Worm (Caenorhabditis elegans) whole organism, young adult: Measurements from ENCODE around the gene Y6E2A.5.
"Not testable (repeated sequence)": the region's sequence is repeated elsewhere in the genome, so short reads cannot be mapped to it uniquely, and the experiment has no call there.

Experiments used
- D2030.7 ChIP-seq: fragments of 200-800 bp; sonication (Bioruptor generic); IDR thresholded peaks from 2 replicates; pipeline ENCODE4 v1.3.6; 2022; ENCODE audit warnings: missing genetic modification reagents, missing genetic modification characterization, missing compliant biosample characterization
- F22D6.2 ChIP-seq: sonication (generic microtip); optimal IDR thresholded peaks from 2 replicates; lab custom pipeline; 2016; ENCODE audit warnings: mild to moderate bottlenecking, missing genetic modification characterization, missing compliant biosample characterization
- F23B12.7 ChIP-seq: sonication (generic microtip); optimal IDR thresholded peaks from 2 replicates; lab custom pipeline; 2017; ENCODE audit warnings: missing genetic modification characterization, mild to moderate bottlenecking, missing compliant biosample characterization, antibody characterized with exemption, moderate library complexity; ENCODE audit not compliant: insufficient read depth
- F33H1.4 ChIP-seq: fragments of 200-800 bp; sonication (Bioruptor generic); IDR thresholded peaks from 2 replicates; pipeline ENCODE4 v1.3.6; 2022; ENCODE audit warnings: missing genetic modification reagents, missing genetic modification characterization, missing compliant biosample characterization
- F37B4.10 ChIP-seq: fragments of 200-800 bp; sonication (Bioruptor generic); IDR thresholded peaks from 2 replicates; pipeline ENCODE4 v1.3.6; 2022; ENCODE audit warnings: missing genetic modification characterization, missing compliant biosample characterization
- F57C9.4 ChIP-seq: sonication (generic microtip); optimal IDR thresholded peaks from 2 replicates; lab custom pipeline; 2017; ENCODE audit warnings: mild to moderate bottlenecking, missing genetic modification characterization, missing compliant biosample characterization
- Y53F4B.3 ChIP-seq: fragments of 200-800 bp; sonication (Bioruptor generic); IDR thresholded peaks from 2 replicates; pipeline ENCODE4 v1.3.6; 2022; ENCODE audit warnings: missing genetic modification reagents, missing genetic modification characterization, missing compliant biosample characterization
- Y67H2A.10 ChIP-seq: fragments of 200-800 bp; sonication (Bioruptor generic); conservative IDR thresholded peaks from 2 replicates; pipeline ENCODE4 v1.3.6; 2022; ENCODE audit warnings: missing genetic modification reagents, missing genetic modification characterization, missing compliant biosample characterization
- attf-6 ChIP-seq: fragments of 200-800 bp; sonication (Bioruptor generic); IDR thresholded peaks from 2 replicates; pipeline ENCODE4 v1.3.6; 2022; ENCODE audit warnings: missing genetic modification reagents, missing genetic modification characterization, missing compliant biosample characterization
- bed-1 ChIP-seq: fragments of 200-800 bp; sonication (Bioruptor generic); IDR thresholded peaks from 2 replicates; pipeline ENCODE4 v1.3.6; 2022; ENCODE audit warnings: missing genetic modification reagents, missing genetic modification characterization, missing compliant biosample characterization
- ccch-3 ChIP-seq: fragments of 200-800 bp; sonication (Bioruptor generic); optimal IDR thresholded peaks from 2 replicates; lab custom pipeline; 2018; ENCODE audit warnings: mild to moderate bottlenecking, missing genetic modification characterization, missing compliant biosample characterization
- cebp-1 ChIP-seq, 2 experiments: fragments of 200-800 bp in 1 of 2; sonication (Bioruptor generic) in 1 of 2; sonication (generic microtip) in 1 of 2; IDR thresholded peaks in 1 of 2; optimal IDR thresholded peaks in 1 of 2; 2 replicates each; pipeline versions ENCODE4 v1.3.6 to Lab custom; 2017 to 2022; ENCODE audit warnings: missing compliant biosample characterization in 2 of 2, missing genetic modification characterization in 2 of 2, mild to moderate bottlenecking in 1 of 2, missing genetic modification reagents in 1 of 2, moderate library complexity in 1 of 2
- chd-7 ChIP-seq: sonication (generic microtip); optimal IDR thresholded peaks from 2 replicates; lab custom pipeline; 2016; ENCODE audit warnings: mild to moderate bottlenecking, missing genetic modification characterization, moderate library complexity, missing compliant biosample characterization
- dpl-1 ChIP-seq: fragments of 150-350 bp; optimal IDR thresholded peaks from 2 replicates; lab custom pipeline; 2014; ENCODE audit warnings: missing biosample characterization, missing genetic modification reagents, missing genetic modification characterization
- egl-44 ChIP-seq: fragments of 200-800 bp; sonication (Bioruptor generic); IDR thresholded peaks from 2 replicates; pipeline ENCODE4 v1.3.6; 2022; ENCODE audit warnings: missing genetic modification reagents, missing genetic modification characterization, missing compliant biosample characterization
- egrh-3 ChIP-seq: fragments of 200-800 bp; sonication (Bioruptor generic); IDR thresholded peaks from 2 replicates; pipeline ENCODE4 v1.3.6; 2022; ENCODE audit warnings: missing genetic modification reagents, missing genetic modification characterization, missing compliant biosample characterization
- ets-4 ChIP-seq: fragments of 200-800 bp; sonication (Bioruptor generic); optimal IDR thresholded peaks from 2 replicates; lab custom pipeline; 2018; ENCODE audit warnings: mild to moderate bottlenecking, missing genetic modification characterization, missing compliant biosample characterization
- hmg-1.2 ChIP-seq: fragments of 200-800 bp; sonication (Bioruptor generic); IDR thresholded peaks from 2 replicates; pipeline ENCODE4 v1.3.6; 2022; ENCODE audit warnings: missing genetic modification reagents, missing genetic modification characterization, missing compliant biosample characterization
- let-526 ChIP-seq: fragments of 200-800 bp; sonication (Bioruptor generic); IDR thresholded peaks from 2 replicates; pipeline ENCODE4 v1.3.6; 2022; ENCODE audit warnings: missing genetic modification reagents, missing genetic modification characterization, missing compliant biosample characterization
- lin-54 ChIP-seq: fragments of 200-800 bp; sonication (Bioruptor generic); optimal IDR thresholded peaks from 2 replicates; lab custom pipeline; 2018; ENCODE audit warnings: mild to moderate bottlenecking, missing genetic modification characterization, missing compliant biosample characterization
- lsy-27 ChIP-seq: sonication (generic microtip); optimal IDR thresholded peaks from 2 replicates; lab custom pipeline; 2017; ENCODE audit warnings: missing genetic modification characterization, mild to moderate bottlenecking, missing compliant biosample characterization, antibody characterized with exemption, missing genotype, borderline replicate concordance; ENCODE audit not compliant: insufficient read depth
- madf-3 ChIP-seq: fragments of 200-800 bp; sonication (Bioruptor generic); IDR thresholded peaks from 2 replicates; pipeline ENCODE4 v1.3.6; 2022; ENCODE audit warnings: missing genetic modification reagents, missing genetic modification characterization, missing compliant biosample characterization
- madf-6 ChIP-seq: fragments of 200-800 bp; sonication (Bioruptor generic); IDR thresholded peaks from 2 replicates; pipeline ENCODE4 v1.3.6; 2022; ENCODE audit warnings: missing genetic modification reagents, missing genetic modification characterization, missing compliant biosample characterization
- nfyb-1 ChIP-seq: fragments of 200-800 bp; sonication (Bioruptor generic); IDR thresholded peaks from 2 replicates; pipeline ENCODE4 v1.3.6; 2022; ENCODE audit warnings: missing genetic modification reagents, missing genetic modification characterization, missing compliant biosample characterization
- nhr-90 ChIP-seq: sonication (generic microtip); optimal IDR thresholded peaks from 2 replicates; lab custom pipeline; 2016; ENCODE audit warnings: missing genotype, mild to moderate bottlenecking, missing genetic modification characterization, missing compliant biosample characterization
- repo-1 ChIP-seq: sonication (generic microtip); optimal IDR thresholded peaks from 2 replicates; lab custom pipeline; 2017; ENCODE audit warnings: mild to moderate bottlenecking, missing genetic modification characterization, missing compliant biosample characterization
- rpc-1 ChIP-seq, 2 experiments: fragments of 150-350 bp in 1 of 2; sonication (generic microtip) in 1 of 2; optimal IDR thresholded peaks; 2 replicates each; lab custom pipeline; 2014 to 2018; ENCODE audit warnings: missing biosample characterization in 1 of 2, missing genetic modification characterization in 1 of 2, missing genetic modification reagents in 1 of 2, missing genotype in 1 of 2
- sptf-2 ChIP-seq: fragments of 200-800 bp; sonication (Bioruptor generic); optimal IDR thresholded peaks from 2 replicates; lab custom pipeline; 2018; ENCODE audit warnings: mild to moderate bottlenecking, missing genetic modification characterization, missing compliant biosample characterization
- tbx-9 ChIP-seq: sonication (generic microtip); optimal IDR thresholded peaks from 2 replicates; lab custom pipeline; 2016; ENCODE audit warnings: borderline replicate concordance, missing genetic modification characterization, inconsistent platforms, missing compliant biosample characterization
- unc-62 ChIP-seq: fragments of 150-350 bp; optimal IDR thresholded peaks from 2 replicates; lab custom pipeline; 2014; ENCODE audit warnings: missing biosample characterization, missing genetic modification reagents, missing genetic modification characterization
- zfh-2 ChIP-seq: fragments of 200-800 bp; sonication (Bioruptor generic); conservative IDR thresholded peaks from 2 replicates; pipeline ENCODE4 v1.3.6; 2022; ENCODE audit warnings: missing genetic modification reagents, missing genetic modification characterization, missing compliant biosample characterization
- ztf-18 ChIP-seq: sonication (generic microtip); optimal IDR thresholded peaks from 2 replicates; lab custom pipeline; 2016; ENCODE audit warnings: missing genotype, mild to moderate bottlenecking, missing genetic modification characterization, missing compliant biosample characterization
- ztf-26 ChIP-seq: sonication (generic microtip); optimal IDR thresholded peaks from 2 replicates; lab custom pipeline; 2017; ENCODE audit warnings: missing genetic modification characterization, missing compliant biosample characterization

The Y6E2A.5 gene

DNA sequence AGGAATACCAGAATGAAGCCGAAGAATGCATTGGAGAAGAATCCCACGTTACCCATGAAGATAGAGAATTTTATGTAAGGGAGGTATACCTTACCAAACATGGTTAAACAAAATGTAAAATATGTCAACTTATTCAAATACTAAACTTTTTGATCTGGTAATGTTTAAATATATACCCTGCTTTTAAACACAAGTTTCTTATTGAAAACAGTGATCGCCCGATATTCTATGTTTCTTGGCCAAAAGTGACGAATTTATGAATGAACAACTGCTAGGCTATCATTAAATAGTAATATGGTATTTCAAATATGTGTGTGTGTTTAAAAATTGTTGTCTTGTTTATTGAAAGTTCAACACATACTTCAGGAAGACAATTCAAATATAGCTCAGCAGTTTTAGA is 29.9 kb upstream of the Y6E2A.5 start, which contains the start of gene T23D5.8:
Gene T23D5.8, minus strand, starts transcription at position 101 of the 400 bp plus-strand sequence.
- TF ChIP-seq let-526 (GFP tag; lab: Robert Waterston, UW); nfyb-1; F57C9.4: not testable (repeated sequence)

DNA sequence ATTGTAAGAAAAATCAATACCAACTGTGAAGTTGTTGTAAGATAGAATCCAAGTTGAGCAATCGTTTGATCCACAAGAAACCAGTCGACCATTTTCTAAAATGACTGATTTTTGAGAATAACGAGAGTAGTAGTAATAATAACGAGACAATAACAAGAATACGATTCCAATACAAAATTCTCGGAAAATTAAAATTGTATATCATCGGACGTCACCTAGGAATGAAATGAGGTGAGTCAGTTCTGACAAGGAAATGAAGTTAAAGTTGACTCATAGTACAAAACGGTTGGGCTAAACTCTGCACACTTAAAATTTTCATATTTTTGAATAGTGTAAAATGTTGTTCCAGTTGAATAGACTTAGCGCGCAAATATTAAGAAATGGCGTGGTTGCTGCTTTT is 25.9 kb upstream of the Y6E2A.5 start, which contains the start of gene str-19:
Gene str-19, minus strand, starts transcription at position 101 of the 400 bp plus-strand sequence.
- TF ChIP-seq F37B4.10 (GFP tag; lab: Robert Waterston, UW); repo-1 (tag; lab: Kevin White, UChicago); nhr-90: not testable (repeated sequence)

DNA sequence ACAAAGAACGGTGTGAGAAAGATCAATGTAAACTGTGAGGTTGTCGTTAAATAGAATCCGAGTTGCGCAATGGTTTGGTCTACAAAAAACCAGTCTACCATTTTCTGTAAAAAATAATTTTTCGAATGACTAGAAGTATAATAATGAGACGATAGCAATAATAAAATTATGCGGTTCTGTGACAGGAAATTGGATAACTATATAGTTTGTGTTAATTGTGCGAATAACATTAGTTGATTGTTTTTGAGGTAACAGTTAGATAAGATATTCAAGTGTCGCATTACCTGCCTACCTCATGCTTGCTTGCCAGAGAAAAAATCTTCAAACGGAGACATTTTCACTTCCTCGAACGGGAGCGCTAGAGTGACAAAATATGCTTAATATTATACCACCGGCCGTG is 23.4 kb upstream of the Y6E2A.5 start, which contains the start of gene str-18:
Gene str-18, minus strand, starts transcription at position 101 of the 400 bp plus-strand sequence.
- TF ChIP-seq dpl-1 (GFP tag; lab: Kevin White, UChicago): no peak
- no peak for TF ChIP-seq egl-44
- no peak for TF ChIP-seq repo-1 (tag; lab: Kevin White, UChicago)
- no peak for TF ChIP-seq F33H1.4 (GFP tag; lab: Robert Waterston, UW)
- TF ChIP-seq chd-7: no peak

DNA sequence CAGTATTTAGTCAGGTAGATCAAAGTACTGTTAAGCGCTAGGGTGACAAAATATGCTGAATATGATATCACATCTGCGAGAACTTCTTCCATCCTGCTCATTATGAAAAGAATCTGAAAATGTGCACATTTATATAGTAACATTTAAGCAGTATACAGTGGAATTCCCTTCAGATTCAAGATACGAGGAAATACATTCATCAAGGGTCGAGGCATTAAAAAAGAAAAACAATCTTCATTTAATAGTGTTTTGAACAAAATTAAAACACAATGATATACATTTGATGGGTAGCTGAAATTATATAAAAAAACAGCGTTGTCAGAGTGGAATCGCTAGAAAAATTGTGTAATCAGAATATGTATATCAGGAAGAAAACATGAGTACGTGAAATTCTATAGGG is 17.3 kb upstream of the Y6E2A.5 start, which contains the start of gene str-27:
Gene str-27, minus strand, starts transcription at position 101 of the 400 bp plus-strand sequence.
- TF ChIP-seq sptf-2 (GFP tag; lab: Kevin White, UChicago) (no peak), cebp-1 (GFP tag; IDR thresholded peaks at IDR 0.05; lab: Robert Waterston, UW) (no peak), cebp-1 (tag; optimal IDR thresholded peaks at IDR 0.05; lab: Kevin White, UChicago) (no peak), ztf-26 (tag; lab: Kevin White, UChicago) (no peak), ets-4 (GFP tag; lab: Kevin White, UChicago) (no peak), F33H1.4 (GFP tag; lab: Robert Waterston, UW) (no peak), F23B12.7 (tag; lab: Kevin White, UChicago) (no peak), ccch-3 (GFP tag; lab: Kevin White, UChicago) (no peak), rpc-1 (optimal IDR thresholded peaks at IDR 0.05; lab: Kevin White, UChicago) (no peak), rpc-1 (tag; optimal IDR thresholded peaks at IDR 0.05; lab: Kevin White, UChicago) (no peak), hmg-1.2 (GFP tag; lab: Robert Waterston, UW) (no peak), bed-1 (GFP tag; lab: Robert Waterston, UW) (no peak), unc-62 (GFP tag; lab: Kevin White, UChicago) (no peak), tbx-9 (tag; lab: Kevin White, UChicago) (no peak), Y67H2A.10 (no peak), attf-6 (GFP tag; lab: Robert Waterston, UW) (no peak), Y53F4B.3 (GFP tag; lab: Robert Waterston, UW) (no peak), lsy-27 (no peak), zfh-2 (no peak), F22D6.2 (tag; lab: Kevin White, UChicago) (no peak), D2030.7 (GFP tag; lab: Robert Waterston, UW) (no peak), egrh-3 (no peak)

DNA sequence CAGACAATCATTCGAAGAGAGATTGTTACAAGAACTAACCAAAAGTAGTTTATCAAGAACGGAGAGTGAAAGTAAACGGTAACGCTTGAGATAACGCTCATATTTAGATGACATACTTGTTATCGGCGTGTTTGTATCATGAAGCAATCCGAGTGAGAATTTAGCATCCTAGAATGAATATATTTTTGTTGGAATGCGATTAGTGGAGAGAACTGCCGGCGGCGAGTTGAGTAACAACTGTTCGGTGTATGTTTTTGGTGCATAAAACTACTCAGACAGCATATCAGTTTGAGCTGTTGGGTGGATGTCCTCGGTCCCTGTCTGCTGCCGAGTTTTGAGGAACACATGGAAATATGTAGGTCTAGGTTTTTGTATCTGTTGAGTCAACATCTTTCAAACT is 15.1 kb upstream of the Y6E2A.5 start, which contains the start of gene T23D5.3:
Gene T23D5.3, minus strand, starts transcription at position 101 of the 400 bp plus-strand sequence.
- TF ChIP-seq lin-54 (GFP tag; lab: Kevin White, UChicago): no peak
- no peak for TF ChIP-seq madf-3 (GFP tag; lab: Robert Waterston, UW)
- no peak for TF ChIP-seq ztf-18 (tag; lab: Kevin White, UChicago)
- no peak for TF ChIP-seq unc-62 (GFP tag; lab: Kevin White, UChicago)
- TF ChIP-seq madf-6 (GFP tag; lab: Robert Waterston, UW): no peak
